Fruit fly (Drosophila melanogaster) whole organism, embryonic: Measurements from ENCODE around the gene Lipt2.

Experiments
- CG10654 ChIP-seq: fragments of 200-800 bp; sonication (Bioruptor generic); optimal IDR thresholded peaks from 2 replicates; lab custom pipeline; 2016; ENCODE audit warnings: missing biosample characterization, missing genetic modification characterization
- CG12071 ChIP-seq: fragments of 200-800 bp; sonication (Bioruptor generic); optimal IDR thresholded peaks from 3 replicates; lab custom pipeline; 2018; ENCODE audit warnings: missing biosample characterization, mild to moderate bottlenecking, missing genetic modification characterization
- CG12104 ChIP-seq: fragments of 200-800 bp; sonication (Bioruptor generic); optimal IDR thresholded peaks from 3 replicates; lab custom pipeline; 2016; ENCODE audit warnings: missing biosample characterization, missing genetic modification characterization
- CG12155 ChIP-seq: fragments of 200-800 bp; sonication (Bioruptor generic); optimal IDR thresholded peaks from 3 replicates; lab custom pipeline; 2016; ENCODE audit warnings: missing biosample characterization, missing genetic modification characterization
- CG12219 ChIP-seq: fragments of 200-800 bp; sonication (Bioruptor generic); optimal IDR thresholded peaks from 3 replicates; lab custom pipeline; 2018; ENCODE audit warnings: missing biosample characterization, mild to moderate bottlenecking, missing genetic modification characterization
- CG12942 ChIP-seq: fragments of 200-800 bp; sonication (Bioruptor generic); optimal IDR thresholded peaks from 3 replicates; lab custom pipeline; 2016; ENCODE audit warnings: missing biosample characterization, missing genetic modification characterization
- CG14965 ChIP-seq: fragments of 200-800 bp; sonication (Bioruptor generic); optimal IDR thresholded peaks from 2 replicates; lab custom pipeline; 2016; ENCODE audit warnings: missing biosample characterization, missing genetic modification characterization, borderline replicate concordance
- CG1529 ChIP-seq: fragments of 200-800 bp; sonication (Bioruptor generic); optimal IDR thresholded peaks from 3 replicates; lab custom pipeline; 2018; ENCODE audit warnings: missing biosample characterization, missing genetic modification characterization
- CG16863 ChIP-seq: fragments of 200-800 bp; sonication (Bioruptor generic); optimal IDR thresholded peaks from 3 replicates; lab custom pipeline; 2016; ENCODE audit warnings: missing biosample characterization, missing genetic modification characterization
- CG17328 ChIP-seq: fragments of 200-800 bp; sonication (Bioruptor generic); IDR thresholded peaks from 2 replicates; pipeline ENCODE4 v1.3.6; 2022; ENCODE audit warnings: missing biosample characterization, missing genetic modification characterization
- CG17568 ChIP-seq: fragments of 200-800 bp; sonication (Bioruptor generic); optimal IDR thresholded peaks from 2 replicates; lab custom pipeline; 2018; ENCODE audit warnings: missing biosample characterization, mild to moderate bottlenecking, missing genetic modification characterization, moderate library complexity
- CG1792 ChIP-seq: fragments of 200-800 bp; sonication (Bioruptor generic); optimal IDR thresholded peaks from 2 replicates; lab custom pipeline; 2016; ENCODE audit warnings: missing biosample characterization, missing genetic modification characterization
- CG1832 ChIP-seq: fragments of 200-800 bp; sonication (Bioruptor generic); optimal IDR thresholded peaks from 2 replicates; lab custom pipeline; 2017; ENCODE audit warnings: missing biosample characterization, mild to moderate bottlenecking, missing genetic modification characterization, inconsistent platforms
- CG2199 ChIP-seq: fragments of 200-800 bp; sonication (Bioruptor generic); IDR thresholded peaks from 3 replicates; pipeline ENCODE4 v1.3.6; 2022; ENCODE audit warnings: missing biosample characterization, missing genetic modification characterization
- CG3163 ChIP-seq: fragments of 200-800 bp; sonication (Bioruptor generic); optimal IDR thresholded peaks from 3 replicates; lab custom pipeline; 2016; ENCODE audit warnings: missing biosample characterization, missing genetic modification characterization
- CG6254 ChIP-seq: fragments of 200-800 bp; sonication (Bioruptor generic); optimal IDR thresholded peaks from 3 replicates; lab custom pipeline; 2017; ENCODE audit warnings: mild to moderate bottlenecking, missing biosample characterization, missing genetic modification reagents, missing genetic modification characterization
- CG6272 ChIP-seq: fragments of 200-800 bp; sonication (Bioruptor generic); IDR thresholded peaks from 2 replicates; pipeline ENCODE4 v1.3.6; 2022; ENCODE audit warnings: missing biosample characterization, missing genetic modification characterization
- CG8089 ChIP-seq: fragments of 200-800 bp; sonication (Bioruptor generic); optimal IDR thresholded peaks from 3 replicates; lab custom pipeline; 2016; ENCODE audit warnings: missing biosample characterization, missing genetic modification characterization
- CG8388 ChIP-seq: fragments of 200-800 bp; sonication (Bioruptor generic); optimal IDR thresholded peaks from 2 replicates; lab custom pipeline; 2019; ENCODE audit warnings: missing biosample characterization, mild to moderate bottlenecking, missing genetic modification characterization, moderate library complexity
- CHES-1-like ChIP-seq: fragments of 200-800 bp; sonication (Bioruptor generic); optimal IDR thresholded peaks from 2 replicates; lab custom pipeline; 2016; ENCODE audit warnings: missing biosample characterization, missing genetic modification characterization
- Camta ChIP-seq: fragments of 200-800 bp; sonication (Bioruptor generic); optimal IDR thresholded peaks from 2 replicates; lab custom pipeline; 2016; ENCODE audit warnings: missing biosample characterization, missing genetic modification characterization
- Dfd ChIP-seq, 2 experiments: fragments of >200 bp; optimal IDR thresholded peaks; 2 replicates each; lab custom pipeline; 2017; ENCODE audit warnings: missing biosample characterization in 2 of 2, missing genetic modification characterization in 2 of 2
- E2f2 ChIP-seq: fragments of 200-800 bp; sonication (Bioruptor generic); IDR thresholded peaks from 2 replicates; pipeline ENCODE4 v1.3.6; 2022; ENCODE audit warnings: missing biosample characterization, missing genetic modification characterization
- Elba2 ChIP-seq: fragments of 200-800 bp; sonication (Bioruptor generic); optimal IDR thresholded peaks from 3 replicates; lab custom pipeline; 2016; ENCODE audit warnings: missing biosample characterization, missing genetic modification characterization
- Gug ChIP-seq: fragments of 200-800 bp; sonication (Bioruptor generic); IDR thresholded peaks from 4 replicates; pipeline ENCODE4 v1.3.6; 2022; ENCODE audit warnings: missing biosample characterization, missing genetic modification characterization
- Hmr ChIP-seq: fragments of 200-800 bp; sonication (Bioruptor generic); optimal IDR thresholded peaks from 3 replicates; lab custom pipeline; 2017; ENCODE audit warnings: mild to moderate bottlenecking, missing biosample characterization, missing genetic modification reagents, missing genetic modification characterization
- Lhr ChIP-seq: fragments of 200-800 bp; sonication (Bioruptor generic); optimal IDR thresholded peaks from 3 replicates; lab custom pipeline; 2017; ENCODE audit warnings: mild to moderate bottlenecking, missing biosample characterization, missing genetic modification reagents, missing genetic modification characterization
- Lim3 ChIP-seq: fragments of 200-800 bp; sonication (Bioruptor generic); IDR thresholded peaks from 2 replicates; pipeline ENCODE4 v1.3.6; 2022; ENCODE audit warnings: missing biosample characterization, missing genetic modification characterization
- Lpt ChIP-seq: fragments of >200 bp; optimal IDR thresholded peaks from 2 replicates; lab custom pipeline; 2018; ENCODE audit warnings: missing biosample characterization, missing genetic modification characterization
- PHDP ChIP-seq: fragments of 200-800 bp; sonication (Bioruptor generic); optimal IDR thresholded peaks from 3 replicates; lab custom pipeline; 2018; ENCODE audit warnings: missing biosample characterization, mild to moderate bottlenecking, missing genetic modification characterization, moderate library complexity
- abd-A ChIP-seq: fragments of 200-800 bp; sonication (Bioruptor generic); optimal IDR thresholded peaks from 3 replicates; lab custom pipeline; 2019; ENCODE audit warnings: missing biosample characterization, mild to moderate bottlenecking, missing genetic modification characterization, moderate library complexity
- ara ChIP-seq: fragments of 200-800 bp; sonication (Bioruptor generic); IDR thresholded peaks from 2 replicates; pipeline ENCODE4 v1.3.6; 2022; ENCODE audit warnings: missing biosample characterization, missing genetic modification characterization
- ase ChIP-seq: fragments of 200-800 bp; sonication (Bioruptor generic); IDR thresholded peaks from 3 replicates; pipeline ENCODE4 v1.3.6; 2022; ENCODE audit warnings: missing biosample characterization, missing genetic modification characterization
- btn ChIP-seq: fragments of 200-800 bp; sonication (Bioruptor generic); optimal IDR thresholded peaks from 2 replicates; lab custom pipeline; 2016; ENCODE audit warnings: missing biosample characterization, missing genetic modification characterization
- danr ChIP-seq: fragments of 200-800 bp; sonication (Bioruptor generic); IDR thresholded peaks from 2 replicates; pipeline ENCODE4 v1.3.6; 2022; ENCODE audit warnings: missing biosample characterization, missing genetic modification characterization
- ftz-f1 ChIP-seq: fragments of 200-800 bp; sonication (Bioruptor generic); optimal IDR thresholded peaks from 2 replicates; lab custom pipeline; 2016; ENCODE audit warnings: missing biosample characterization, missing genetic modification characterization
- gro ChIP-seq: fragments of 200-800 bp; sonication (Bioruptor generic); optimal IDR thresholded peaks from 2 replicates; lab custom pipeline; 2016; ENCODE audit warnings: missing biosample characterization, missing genetic modification characterization
- inv ChIP-seq: fragments of 200-800 bp; sonication (Bioruptor generic); IDR thresholded peaks from 2 replicates; pipeline ENCODE4 v1.3.6; 2022; ENCODE audit warnings: missing biosample characterization, missing genetic modification characterization; ENCODE audit not compliant: partially characterized antibody
- lilli ChIP-seq: fragments of 200-800 bp; sonication (Bioruptor generic); optimal IDR thresholded peaks from 3 replicates; lab custom pipeline; 2016; ENCODE audit warnings: missing biosample characterization, missing genetic modification characterization
- lola ChIP-seq, 3 experiments: fragments of >200 bp in 2 of 3; fragments of 200-800 bp in 1 of 3; sonication (Bioruptor generic) in 1 of 3; optimal IDR thresholded peaks; 2 replicates each; lab custom pipeline; 2017 to 2019; ENCODE audit warnings: missing biosample characterization in 3 of 3, missing genetic modification characterization in 3 of 3, mild to moderate bottlenecking in 1 of 3, moderate library complexity in 1 of 3
- lov ChIP-seq, 2 experiments: fragments of 200-800 bp in 1 of 2; fragments of >200 bp in 1 of 2; sonication (Bioruptor generic) in 1 of 2; IDR thresholded peaks in 1 of 2; optimal IDR thresholded peaks in 1 of 2; 2 replicates in 1 of 2; 3 replicates in 1 of 2; pipeline versions ENCODE4 v1.3.6 to Lab custom; 2017 to 2022; ENCODE audit warnings: missing biosample characterization in 1 of 2, missing genetic modification characterization in 1 of 2
- mam ChIP-seq: fragments of 200-800 bp; sonication (Bioruptor generic); optimal IDR thresholded peaks from 3 replicates; lab custom pipeline; 2016; ENCODE audit warnings: missing biosample characterization, missing genetic modification characterization
- onecut ChIP-seq: fragments of 200-800 bp; sonication (Bioruptor generic); IDR thresholded peaks from 2 replicates; pipeline ENCODE4 v1.3.6; 2022; ENCODE audit warnings: missing biosample characterization, missing genetic modification characterization
- peb ChIP-seq: fragments of 200-800 bp; sonication (Bioruptor generic); IDR thresholded peaks from 2 replicates; pipeline ENCODE4 v1.3.6; 2022; ENCODE audit warnings: missing biosample characterization, missing genetic modification characterization
- ranshi ChIP-seq: fragments of 200-800 bp; sonication (Bioruptor generic); IDR thresholded peaks from 2 replicates; pipeline ENCODE4 v1.3.6; 2022; ENCODE audit warnings: missing biosample characterization, missing genetic modification characterization
- row ChIP-seq: fragments of 200-800 bp; sonication (Bioruptor generic); IDR thresholded peaks from 3 replicates; pipeline ENCODE4 v1.3.6; 2022; ENCODE audit warnings: missing biosample characterization, missing genetic modification characterization
- schlank ChIP-seq: fragments of 200-800 bp; sonication (Bioruptor generic); optimal IDR thresholded peaks from 2 replicates; lab custom pipeline; 2018; ENCODE audit warnings: missing biosample characterization, mild to moderate bottlenecking, missing genetic modification characterization
- trem ChIP-seq: fragments of 200-800 bp; optimal IDR thresholded peaks from 3 replicates; lab custom pipeline; 2019; ENCODE audit warnings: missing biosample characterization, mild to moderate bottlenecking, missing genetic modification characterization, moderate library complexity
- ttk ChIP-seq: fragments of 200-800 bp; sonication (Bioruptor generic); IDR thresholded peaks from 2 replicates; pipeline ENCODE4 v2.1.2; 2022; ENCODE audit warnings: missing biosample characterization, missing genetic modification characterization
- usp ChIP-seq: fragments of >200 bp; optimal IDR thresholded peaks from 2 replicates; lab custom pipeline; 2017; ENCODE audit warnings: missing biosample characterization, missing genetic modification characterization

Lipt2 gene

DNA sequence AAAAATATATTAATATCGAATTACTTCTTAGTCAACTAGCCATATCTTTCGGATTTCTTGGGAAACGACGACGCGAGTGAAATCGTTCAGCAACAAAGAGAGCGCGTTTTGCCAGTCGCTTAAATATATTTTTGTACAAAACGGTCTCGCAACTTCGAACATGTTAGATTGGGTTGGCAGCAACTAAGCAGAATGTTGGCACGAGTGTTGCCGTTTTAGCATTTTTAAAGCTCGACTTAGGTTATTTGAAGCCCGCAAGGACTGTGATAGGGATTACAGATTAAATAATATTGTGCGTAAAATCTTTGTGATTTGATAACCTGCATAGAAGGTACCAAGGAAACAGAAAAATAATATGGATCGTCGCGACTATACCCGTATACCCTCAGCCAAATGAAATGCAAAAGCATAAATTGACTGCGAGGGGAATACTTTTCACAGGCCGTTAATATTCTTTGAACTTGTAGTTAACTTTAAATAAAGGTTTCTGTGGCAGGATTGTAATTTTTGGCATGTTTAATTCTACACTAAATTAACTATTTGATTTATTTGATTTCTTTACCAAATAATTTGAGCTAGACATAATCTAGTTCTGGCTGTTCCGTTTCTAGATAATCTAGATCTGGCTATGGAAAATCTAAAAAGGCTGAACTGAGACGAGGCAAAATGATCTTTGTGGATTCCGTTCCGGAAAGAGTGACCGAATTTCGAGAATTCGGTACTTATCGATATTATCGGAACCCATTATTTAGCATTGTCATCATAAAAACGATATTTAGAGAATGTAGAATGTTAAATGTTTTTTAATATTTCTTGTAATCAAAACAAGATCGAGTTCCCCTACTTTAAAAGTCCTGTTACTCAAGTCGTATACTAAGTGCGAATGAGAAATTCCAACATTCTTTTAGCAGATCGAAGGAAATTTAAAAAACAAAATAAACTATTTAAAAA is 42.2 kb upstream of the Lipt2 start, which contains the start of gene CG31523 (continued):
- TF ChIP-seq CG12071 (GFP tag; lab: Kevin White, UChicago) (no peak), lov (optimal IDR thresholded peaks at IDR 0.05; lab: Kevin White, UChicago) (no peak), lov (GFP tag; IDR thresholded peaks at IDR 0.05; lab: Robert Waterston, UW) (no peak), usp (GFP tag; lab: Kevin White, UChicago) (no peak), CG6254 (GFP tag; lab: Kevin White, UChicago) (no peak), ftz-f1 (GFP tag; lab: Kevin White, UChicago) (no peak), CG17568 (GFP tag; lab: Kevin White, UChicago) (no peak), schlank (tag; lab: Kevin White, UChicago) (no peak), Lim3 (GFP tag; lab: Robert Waterston, UW) (no peak), CG16863 (no peak), Lpt (GFP tag; lab: Kevin White, UChicago) (no peak), Hmr (GFP tag; lab: Kevin White, UChicago) (no peak), CG12942 (no peak), CG8089 (GFP tag; lab: Kevin White, UChicago) (no peak), CG8388 (GFP tag; lab: Kevin White, UChicago) (no peak), Lhr (GFP tag; lab: Kevin White, UChicago) (peak; percentile 59), CG1832 (no peak), mam (GFP tag; lab: Kevin White, UChicago) (no peak), gro (GFP tag; lab: Kevin White, UChicago) (no peak), ranshi (no peak), CG1529 (GFP tag; lab: Kevin White, UChicago) (no peak), Dfd (GFP tag; optimal IDR thresholded peaks at IDR 0.05; lab: Kevin White, UChicago) (no peak), CG12104 (GFP tag; lab: Kevin White, UChicago) (no peak), E2f2 (peak; percentile 46; the same call in 1 of the 2 replicates), PHDP (tag; lab: Kevin White, UChicago) (no peak), Camta (GFP tag; lab: Kevin White, UChicago) (no peak), CG12219 (GFP tag; lab: Kevin White, UChicago) (no peak), CG10654 (GFP tag; lab: Kevin White, UChicago) (no peak), inv (GFP tag; lab: Robert Waterston, UW) (peak; percentile 75), Elba2 (GFP tag; lab: Kevin White, UChicago) (no peak), onecut (no peak), danr (GFP tag; lab: Robert Waterston, UW) (no peak), peb (GFP tag; lab: Robert Waterston, UW) (no peak), CG12155 (no peak), row (peak; percentile 89), CG3163 (GFP tag; lab: Kevin White, UChicago) (no peak), ase (GFP tag; lab: Robert Waterston, UW) (no peak), CG14965 (GFP tag; lab: Kevin White, UChicago) (no peak), lilli (GFP tag; lab: Kevin White, UChicago) (no peak), CHES-1-like (GFP tag; lab: Kevin White, UChicago) (no peak), CG6272 (GFP tag; lab: Robert Waterston, UW) (no peak), lola (GFP tag; optimal IDR thresholded peaks at IDR 0.05; lab: Kevin White, UChicago) (peak in 1 of 3 experiments; percentile 12), ttk (GFP tag; lab: Robert Waterston, UW) (no peak), Gug (GFP tag; lab: Robert Waterston, UW) (no peak), abd-A (tag; lab: Kevin White, UChicago) (no peak), CG2199 (GFP tag; lab: Robert Waterston, UW) (no peak), btn (GFP tag; lab: Kevin White, UChicago) (no peak), CG17328 (GFP tag; lab: Robert Waterston, UW) (no peak), trem (tag; lab: Kevin White, UChicago) (peak; percentile 0), CG1792 (GFP tag; lab: Kevin White, UChicago) (no peak), ara (GFP tag; lab: Robert Waterston, UW) (no peak)
